Worm (Caenorhabditis elegans) whole organism, mixed stage, embryonic: ENCODE data around the gene C17C3.5.

ENCODE experiments used
- ceh-43 ChIP-seq: fragments of 200-800 bp; sonication (Bioruptor generic); optimal IDR thresholded peaks from 2 replicates; lab custom pipeline; 2018; ENCODE audit warnings: mild to moderate bottlenecking, missing genetic modification characterization, moderate library complexity, missing compliant biosample characterization
- ces-1 ChIP-seq: fragments of 150-350 bp; optimal IDR thresholded peaks from 2 replicates; lab custom pipeline; 2014; ENCODE audit warnings: missing biosample characterization, missing genetic modification reagents, missing genetic modification characterization
- elt-3 ChIP-seq: fragments of 150-350 bp; optimal IDR thresholded peaks from 2 replicates; lab custom pipeline; 2014; ENCODE audit warnings: missing biosample characterization, missing genetic modification characterization
- mls-2 ChIP-seq: sonication (generic microtip); optimal IDR thresholded peaks from 2 replicates; lab custom pipeline; 2016; ENCODE audit warnings: mild to moderate bottlenecking, missing genetic modification characterization, moderate library complexity, missing compliant biosample characterization
- nhr-12 ChIP-seq: fragments of 150-350 bp; optimal IDR thresholded peaks from 2 replicates; lab custom pipeline; 2014; ENCODE audit warnings: missing biosample characterization, missing genetic modification characterization
- nhr-76 ChIP-seq: sonication (generic microtip); optimal IDR thresholded peaks from 2 replicates; lab custom pipeline; 2017; ENCODE audit warnings: missing biosample characterization, missing genetic modification characterization
- snpc-4 ChIP-seq: fragments of 150-350 bp; optimal IDR thresholded peaks from 2 replicates; lab custom pipeline; 2014; ENCODE audit warnings: missing biosample characterization, missing genetic modification characterization
- unc-62 ChIP-seq: fragments of 150-350 bp; optimal IDR thresholded peaks from 2 replicates; lab custom pipeline; 2014; ENCODE audit warnings: missing biosample characterization, missing genetic modification reagents, missing genetic modification characterization

DNA sequence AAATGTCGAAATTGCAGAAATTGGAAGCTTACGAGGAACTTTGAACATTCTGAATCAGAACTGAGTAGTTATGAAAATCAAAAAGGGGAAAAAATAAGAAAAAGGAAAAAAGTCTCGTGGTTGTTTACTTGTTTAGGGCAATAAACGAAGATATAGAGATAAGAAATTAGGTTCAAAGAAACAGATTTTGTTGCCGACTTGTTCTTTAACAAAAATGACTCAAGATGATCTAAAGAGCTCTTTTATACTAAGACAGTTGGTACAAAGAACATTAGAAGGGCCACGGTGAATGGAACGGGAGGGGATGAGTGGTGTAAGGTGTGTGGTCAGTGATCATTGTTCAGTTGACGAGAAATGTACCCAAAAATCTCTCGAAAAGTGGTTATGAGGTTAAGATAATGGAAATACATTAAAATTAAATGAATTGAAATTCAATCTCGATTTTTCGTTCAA is 4.1 kb upstream of the C17C3.5 start, which contains the start of gene acdh-2:
- TF ChIP-seq nhr-12 (no peak), mls-2 (no peak), ceh-43 (GFP tag; lab: Kevin White, UChicago) (no peak), ces-1 (GFP tag; lab: Kevin White, UChicago) (no peak), snpc-4 (tag; lab: Kevin White, UChicago) (no peak), nhr-76 (tag; lab: Kevin White, UChicago) (no peak), unc-62 (GFP tag; lab: Kevin White, UChicago) (no peak), elt-3 (tag; lab: Kevin White, UChicago) (no peak)
